Worm (Caenorhabditis elegans): ENCODE results near the gene ctsa-3.2.
A peak's percentile ranks its signal among the peaks of the same experiment; 100 is the strongest.

The ctsa-3.2 gene

ce11 chrII:9891031-9891689, 16.2 kb downstream of the ctsa-3.2 start, which contains the start of gene vgln-1:
TSS of gene vgln-1 (minus strand) at chrII:9891081.
- TF ChIP-seq ceh-48 (tag; optimal IDR thresholded peaks at IDR 0.05) (no peak), elt-2 (tag; optimal IDR thresholded peaks at IDR 0.05) (no peak), ceh-14 (tag; optimal IDR thresholded peaks at IDR 0.05) (no peak), unc-42 (tag; optimal IDR thresholded peaks at IDR 0.05) (no peak), pag-3 (tag; optimal IDR thresholded peaks at IDR 0.05; ENCODE audit: borderline replicate concordance) (no peak), F13H6.1 (tag; optimal IDR thresholded peaks at IDR 0.05) (no peak), eyg-1 (tag; optimal IDR thresholded peaks at IDR 0.05) (no peak), nfya-1 (tag; optimal IDR thresholded peaks at IDR 0.05) (no peak), T23F11.4 (GFP tag; optimal IDR thresholded peaks at IDR 0.05) (no peak), C08G9.2 (tag; optimal IDR thresholded peaks at IDR 0.05) (no peak), pros-1 (tag; optimal IDR thresholded peaks at IDR 0.05) (no peak), pqm-1 (tag; optimal IDR thresholded peaks at IDR 0.05) (no peak), odd-2 (tag; optimal IDR thresholded peaks at IDR 0.05) (no peak), ref-2 (tag; optimal IDR thresholded peaks at IDR 0.05) (no peak), sdc-2 (tag; optimal IDR thresholded peaks at IDR 0.05) (no peak), gmeb-2 (tag; optimal IDR thresholded peaks at IDR 0.05) (no peak), ceh-31 (tag; optimal IDR thresholded peaks at IDR 0.05) (no peak), fkh-6 (tag; optimal IDR thresholded peaks at IDR 0.05) (no peak), dve-1 (tag; optimal IDR thresholded peaks at IDR 0.05) (no peak)

ce11 chrII:9891823-9892222, 16.8 kb downstream of the ctsa-3.2 start:
- TF ChIP-seq pqm-1 (tag; optimal IDR thresholded peaks at IDR 0.05) = no peak
- peak; percentile 81 for TF ChIP-seq elt-2 (tag; optimal IDR thresholded peaks at IDR 0.05)
- no peak for TF ChIP-seq pag-3 (tag; optimal IDR thresholded peaks at IDR 0.05; ENCODE audit: borderline replicate concordance)
- TF ChIP-seq pha-2 (tag; optimal IDR thresholded peaks at IDR 0.05) = no peak
- no peak for TF ChIP-seq ceh-34 (tag; optimal IDR thresholded peaks at IDR 0.05)

ce11 chrII:9892409-9892808, 17.4 kb downstream of the ctsa-3.2 start, which contains the start of gene C08H9.16:
TSS of gene C08H9.16 (plus strand) at chrII:9892778.
- TF ChIP-seq nfya-1 (tag; optimal IDR thresholded peaks at IDR 0.05) (peak; percentile 73), unc-42 (tag; optimal IDR thresholded peaks at IDR 0.05) (peak; percentile 33), ceh-31 (tag; optimal IDR thresholded peaks at IDR 0.05) (no peak)

ce11 chrII:9894435-9894834, 19.5 kb downstream of the ctsa-3.2 start, which contains the start of gene F26C11.1:
TSS of gene F26C11.1 (plus strand) at chrII:9894735.
- TF ChIP-seq C08G9.2 (tag; optimal IDR thresholded peaks at IDR 0.05) (no peak), pax-1 (tag; optimal IDR thresholded peaks at IDR 0.05) (no peak), elt-2 (tag; optimal IDR thresholded peaks at IDR 0.05) (no peak), syd-9 (tag; optimal IDR thresholded peaks at IDR 0.05) (no peak), pat-9 (tag; optimal IDR thresholded peaks at IDR 0.05) (no peak), ceh-31 (tag; optimal IDR thresholded peaks at IDR 0.05) (no peak), nhr-232 (tag; optimal IDR thresholded peaks at IDR 0.05) (no peak), rnt-1 (tag; optimal IDR thresholded peaks at IDR 0.05) (no peak)

ce11 chrII:9895173-9895572, 20.2 kb downstream of the ctsa-3.2 start:
- TF ChIP-seq mec-3 (tag; optimal IDR thresholded peaks at IDR 0.05; ENCODE audit: borderline replicate concordance) (no peak), unc-86 (tag; optimal IDR thresholded peaks at IDR 0.05) (no peak), Y22D7AL.16 (tag; optimal IDR thresholded peaks at IDR 0.05) (no peak)

- no peak for TF ChIP-seq dve-1 (tag; optimal IDR thresholded peaks at IDR 0.05)
- no peak for TF ChIP-seq ama-1 (optimal IDR thresholded peaks at IDR 0.05)
- TF ChIP-seq ceh-19 (GFP tag; optimal IDR thresholded peaks at IDR 0.05) = no peak
- no peak for TF ChIP-seq che-1 (tag; optimal IDR thresholded peaks at IDR 0.05)
- TF ChIP-seq tbx-7 (tag; optimal IDR thresholded peaks at IDR 0.05) = no peak
- no peak for TF ChIP-seq ref-2 (tag; optimal IDR thresholded peaks at IDR 0.05)
- TF ChIP-seq C38D4.7 (GFP tag; optimal IDR thresholded peaks at IDR 0.05) = no peak
- no peak for TF ChIP-seq ceh-22 (tag; optimal IDR thresholded peaks at IDR 0.05)
- no peak for TF ChIP-seq pat-9 (tag; optimal IDR thresholded peaks at IDR 0.05)
- TF ChIP-seq hlh-6 (tag; optimal IDR thresholded peaks at IDR 0.05) = no peak
- TF ChIP-seq ahr-1 (tag; optimal IDR thresholded peaks at IDR 0.05) = no peak
- TF ChIP-seq unc-42 (tag; optimal IDR thresholded peaks at IDR 0.05) = no peak
- no peak for TF ChIP-seq pax-1 (tag; optimal IDR thresholded peaks at IDR 0.05)
- no peak for TF ChIP-seq gmeb-2 (tag; optimal IDR thresholded peaks at IDR 0.05)
- no peak for TF ChIP-seq syd-9 (tag; optimal IDR thresholded peaks at IDR 0.05)
- no peak for TF ChIP-seq pros-1 (tag; optimal IDR thresholded peaks at IDR 0.05)
- TF ChIP-seq ceh-34 (tag; optimal IDR thresholded peaks at IDR 0.05) = no peak
- no peak for TF ChIP-seq lim-6 (tag; optimal IDR thresholded peaks at IDR 0.05)
- no peak for TF ChIP-seq pqm-1 (tag; optimal IDR thresholded peaks at IDR 0.05)
- no peak for TF ChIP-seq lin-11 (tag; optimal IDR thresholded peaks at IDR 0.05)
These were observed 23.8 kb downstream of the ctsa-3.2 start for ce11 chrII:9898744-9899143.

Data from whole organism, late embryonic.